Fruit fly (Drosophila melanogaster) whole organism, wandering third instar larva: ENCODE measurements around the gene CG4598.

Source experiments
- Abd-B ChIP-seq: fragments of >200 bp; optimal IDR thresholded peaks from 2 replicates; lab custom pipeline; 2017; ENCODE audit warnings: missing biosample characterization, missing genetic modification characterization
- CG32264 ChIP-seq: fragments of 200-800 bp; sonication (Bioruptor generic); optimal IDR thresholded peaks from 2 replicates; lab custom pipeline; 2016; ENCODE audit warnings: missing biosample characterization, missing genetic modification characterization
- CG9705 ChIP-seq: fragments of 200-800 bp; sonication (Bioruptor generic); optimal IDR thresholded peaks from 2 replicates; lab custom pipeline; 2018; ENCODE audit warnings: missing biosample characterization, mild to moderate bottlenecking, missing genetic modification characterization
- Dfd ChIP-seq: fragments of >200 bp; optimal IDR thresholded peaks from 2 replicates; lab custom pipeline; 2017; ENCODE audit warnings: missing biosample characterization, missing genetic modification characterization
- GATAd ChIP-seq: sonication (Bioruptor generic); optimal IDR thresholded peaks from 2 replicates; lab custom pipeline; 2016; ENCODE audit warnings: missing biosample characterization, missing genetic modification characterization
- HLH106 ChIP-seq: fragments of 200-800 bp; optimal IDR thresholded peaks from 3 replicates; lab custom pipeline; 2019; ENCODE audit warnings: missing biosample characterization, mild to moderate bottlenecking, missing genetic modification characterization, moderate library complexity
- Hnf4 ChIP-seq: fragments of 200-800 bp; sonication (Bioruptor generic); optimal IDR thresholded peaks from 2 replicates; lab custom pipeline; 2016; ENCODE audit warnings: missing biosample characterization, mild to moderate bottlenecking, missing genetic modification characterization
- Hr78 ChIP-seq: fragments of >200 bp; optimal IDR thresholded peaks from 2 replicates; lab custom pipeline; 2017; ENCODE audit warnings: missing biosample characterization, missing genetic modification characterization
- Hr83 ChIP-seq: fragments of 200-300 bp; sonication (Bioruptor generic); optimal IDR thresholded peaks from 2 replicates; lab custom pipeline; 2016; ENCODE audit warnings: missing biosample characterization, mild to moderate bottlenecking, missing genetic modification characterization, moderate library complexity; ENCODE audit not compliant: poor library complexity, severe bottlenecking
- Jra ChIP-seq: sonication (Bioruptor generic); optimal IDR thresholded peaks from 2 replicates; lab custom pipeline; 2016; ENCODE audit warnings: missing biosample characterization, missing genetic modification characterization
- Mio ChIP-seq: sonication (Bioruptor generic); optimal IDR thresholded peaks from 2 replicates; lab custom pipeline; 2016; ENCODE audit warnings: missing biosample characterization, missing genetic modification characterization
- Myc ChIP-seq: fragments of >200 bp; optimal IDR thresholded peaks from 2 replicates; lab custom pipeline; 2017
- N ChIP-seq: fragments of >200 bp; optimal IDR thresholded peaks from 2 replicates; lab custom pipeline; 2018; ENCODE audit warnings: missing biosample characterization, missing external identifiers, missing genetic modification characterization
- OdsH ChIP-seq: fragments of 200-800 bp; sonication (Bioruptor generic); optimal IDR thresholded peaks from 2 replicates; lab custom pipeline; 2016; ENCODE audit warnings: missing biosample characterization, mild to moderate bottlenecking, missing genetic modification characterization
- Rel ChIP-seq, 2 experiments: fragments of 200-800 bp; sonication (Bioruptor generic) in 1 of 2; optimal IDR thresholded peaks; 2 replicates in 1 of 2; 3 replicates in 1 of 2; lab custom pipeline; 2016 to 2019; ENCODE audit warnings: mild to moderate bottlenecking in 2 of 2, missing biosample characterization in 2 of 2, missing genetic modification characterization in 2 of 2, moderate library complexity in 1 of 2
- Sp1 ChIP-seq: fragments of 200-800 bp; sonication (Bioruptor generic); optimal IDR thresholded peaks from 3 replicates; lab custom pipeline; 2019; ENCODE audit warnings: missing biosample characterization, mild to moderate bottlenecking, missing genetic modification characterization, moderate library complexity
- Vsx2 ChIP-seq: fragments of 200-300, 225-300 bp; sonication (Bioruptor generic); optimal IDR thresholded peaks from 2 replicates; lab custom pipeline; 2018; ENCODE audit warnings: missing biosample characterization, missing genetic modification characterization; ENCODE audit not compliant: partially characterized antibody
- br ChIP-seq: fragments of 200-800 bp; sonication (Bioruptor generic); optimal IDR thresholded peaks from 2 replicates; lab custom pipeline; 2016; ENCODE audit warnings: missing biosample characterization, missing genetic modification characterization
- brk ChIP-seq: fragments of 200-800 bp; sonication (Bioruptor generic); optimal IDR thresholded peaks from 2 replicates; lab custom pipeline; 2016; ENCODE audit warnings: missing biosample characterization, mild to moderate bottlenecking, missing genetic modification characterization
- dl ChIP-seq, 2 experiments: fragments of 175-275, 200-275 bp in 1 of 2; fragments of 200-275 bp in 1 of 2; sonication (Bioruptor generic); optimal IDR thresholded peaks; lab custom pipeline; 2018; ENCODE audit warnings: mild to moderate bottlenecking in 2 of 2, missing biosample characterization in 2 of 2, missing genetic modification characterization in 2 of 2, moderate library complexity in 2 of 2; ENCODE audit not compliant: partially characterized antibody in 2 of 2, insufficient read depth in 1 of 2
- dmrt93B ChIP-seq: fragments of 200-800 bp; sonication (Bioruptor generic); optimal IDR thresholded peaks from 2 replicates; lab custom pipeline; 2018; ENCODE audit warnings: missing biosample characterization, mild to moderate bottlenecking, missing genetic modification characterization
- dsf ChIP-seq: sonication (Bioruptor generic); optimal IDR thresholded peaks from 2 replicates; lab custom pipeline; 2016; ENCODE audit warnings: missing biosample characterization, missing genetic modification characterization, borderline replicate concordance
- ey ChIP-seq: fragments of 200-800 bp; sonication (Bioruptor generic); optimal IDR thresholded peaks from 2 replicates; lab custom pipeline; 2016; ENCODE audit warnings: missing biosample characterization, missing genetic modification characterization
- foxo ChIP-seq, 2 experiments: fragments of 200-800 bp; sonication (Bioruptor generic); optimal IDR thresholded peaks; 2 replicates in 1 of 2; 3 replicates in 1 of 2; lab custom pipeline; 2016 to 2017; ENCODE audit warnings: missing biosample characterization in 2 of 2, missing genetic modification characterization in 2 of 2
- fru ChIP-seq: fragments of 200-800 bp; sonication (Bioruptor generic); optimal IDR thresholded peaks from 3 replicates; lab custom pipeline; 2016; ENCODE audit warnings: missing biosample characterization, mild to moderate bottlenecking, missing genetic modification characterization
- h ChIP-seq: fragments of 200-800 bp; sonication (Bioruptor generic); optimal IDR thresholded peaks from 3 replicates; lab custom pipeline; 2016; ENCODE audit warnings: missing biosample characterization, mild to moderate bottlenecking, missing genetic modification characterization
- jim ChIP-seq: fragments of 175-275, 200-325 bp; sonication (Bioruptor generic); optimal IDR thresholded peaks from 2 replicates; lab custom pipeline; 2016; ENCODE audit warnings: missing biosample characterization, mild to moderate bottlenecking, missing genetic modification characterization
- lola ChIP-seq: fragments of >200 bp; optimal IDR thresholded peaks from 2 replicates; lab custom pipeline; 2017; ENCODE audit warnings: missing biosample characterization, missing genetic modification characterization
- pan ChIP-seq: fragments of >200 bp; optimal IDR thresholded peaks from 2 replicates; lab custom pipeline; 2017
- psq ChIP-seq: fragments of 200-800 bp; sonication (Bioruptor generic); optimal IDR thresholded peaks from 3 replicates; lab custom pipeline; 2017; ENCODE audit warnings: missing biosample characterization, mild to moderate bottlenecking, missing genetic modification characterization, moderate library complexity
- rgr ChIP-seq: fragments of 200-800 bp; sonication (Bioruptor generic); optimal IDR thresholded peaks from 3 replicates; lab custom pipeline; 2016; ENCODE audit warnings: missing biosample characterization, mild to moderate bottlenecking, missing genetic modification characterization
- sage ChIP-seq: fragments of 200-800 bp; sonication (Bioruptor generic); optimal IDR thresholded peaks from 2 replicates; lab custom pipeline; 2016; ENCODE audit warnings: missing biosample characterization, mild to moderate bottlenecking, missing genetic modification characterization
- sv ChIP-seq: fragments of 200-800 bp; sonication (Bioruptor generic); optimal IDR thresholded peaks from 3 replicates; lab custom pipeline; 2016; ENCODE audit warnings: missing biosample characterization, missing genetic modification characterization
- tai ChIP-seq: sonication (Bioruptor generic); optimal IDR thresholded peaks from 2 replicates; lab custom pipeline; 2016; ENCODE audit warnings: missing biosample characterization, missing genetic modification characterization
- woc ChIP-seq: sonication (Bioruptor generic); optimal IDR thresholded peaks from 2 replicates; lab custom pipeline; 2016; ENCODE audit warnings: missing biosample characterization, mild to moderate bottlenecking, missing genetic modification characterization

The CG4598 gene

dm6 chr2L:9963603-9964042 is 45.2 kb downstream of the CG4598 start, which contains the start of gene CG5850:
CG5850 (minus strand) TSS chr2L:9963949.
- TF ChIP-seq HLH106 (peak; percentile 24), h (GFP tag; lab: Kevin White, UChicago) (no peak), Sp1 (GFP tag; lab: Kevin White, UChicago) (peak; percentile 42), N (GFP tag; lab: Kevin White, UChicago) (no peak), rgr (GFP tag; lab: Kevin White, UChicago) (peak; percentile 61), foxo (GFP tag; optimal IDR thresholded peaks at IDR 0.05; lab: Kevin White, UChicago) (peak in 1 of 2 experiments; percentile 14)

- TF ChIP-seq Sp1 (GFP tag; lab: Kevin White, UChicago) (peak; percentile 93), ey (GFP tag; lab: Kevin White, UChicago) (peak; percentile 74), Abd-B (GFP tag; lab: Kevin White, UChicago) (no peak), CG32264 (GFP tag; lab: Kevin White, UChicago) (peak; percentile 57), Hr78 (GFP tag; lab: Kevin White, UChicago) (no peak), Hr83 (GFP tag; lab: Kevin White, UChicago) (peak; percentile 94), sv (GFP tag; lab: Kevin White, UChicago) (peak; percentile 65), HLH106 (peak; percentile 81), sage (no peak), woc (GFP tag; lab: Kevin White, UChicago) (peak; percentile 53), Hnf4 (GFP tag; lab: Kevin White, UChicago) (peak; percentile 84), br (GFP tag; lab: Kevin White, UChicago) (peak; percentile 88), psq (peak; percentile 60), Vsx2 (GFP tag; lab: Kevin White, UChicago) (no peak), rgr (GFP tag; lab: Kevin White, UChicago) (peak; percentile 88), CG9705 (GFP tag; lab: Kevin White, UChicago) (peak; percentile 88), jim (GFP tag; lab: Kevin White, UChicago) (no peak), dmrt93B (GFP tag; lab: Kevin White, UChicago) (peak; percentile 86), dl (GFP tag; optimal IDR thresholded peaks at IDR 0.05; lab: Kevin White, UChicago; ENCODE audit: insufficient read depth in 1 of 2, partially characterized antibody in 2 of 2) (no peak), brk (no peak), tai (GFP tag; lab: Kevin White, UChicago) (no peak), Rel (GFP tag; optimal IDR thresholded peaks at IDR 0.05; lab: Kevin White, UChicago) (no peak), Rel (tag; optimal IDR thresholded peaks at IDR 0.05; lab: Kevin White, UChicago) (peak; percentile 80), Mio (GFP tag; lab: Kevin White, UChicago) (peak; percentile 43), GATAd (no peak), OdsH (GFP tag; lab: Kevin White, UChicago) (peak; percentile 88), Jra (GFP tag; lab: Kevin White, UChicago) (peak; percentile 71), foxo (GFP tag; optimal IDR thresholded peaks at IDR 0.05; lab: Kevin White, UChicago) (peak; percentile 67 to 73), h (GFP tag; lab: Kevin White, UChicago) (peak; percentile 90), dsf (GFP tag; lab: Kevin White, UChicago) (peak; percentile 53), pan (lab: Kevin White, UChicago) (no peak), Myc (lab: Kevin White, UChicago) (peak; percentile 77), lola (GFP tag; lab: Kevin White, UChicago) (no peak), N (GFP tag; lab: Kevin White, UChicago) (no peak), fru (peak; percentile 83), Dfd (GFP tag; lab: Kevin White, UChicago) (no peak)
Observed at dm6 chr2L:9966983-9967737, 48.7 kb downstream of the CG4598 start, which contains the start of the genes Dref and RpL13. Dref (minus strand) TSS chr2L:9967229. RpL13 (plus strand) TSS chr2L:9967313.
